Fruit fly (Drosophila melanogaster): ENCODE results near the gene CG8281.

dm6 chr3L:7863267-7863765, 48.9 kb upstream of the CG8281 start:
- no peak for TF ChIP-seq CG8478 (optimal IDR thresholded peaks at IDR 0.05)
- TF ChIP-seq usp (GFP tag; optimal IDR thresholded peaks at IDR 0.05), result no peak

Data from whole organism.